Fruit fly (Drosophila melanogaster) whole organism, embryonic: ENCODE results near the gene beat-Vc.
A peak's percentile ranks its signal among the peaks of the same experiment; 100 is the strongest.

Experiments
- BEAF-32 ChIP-seq: fragments of 200-800 bp; sonication (Bioruptor generic); optimal IDR thresholded peaks from 3 replicates; lab custom pipeline; 2017; ENCODE audit warnings: missing biosample characterization, missing genetic modification characterization, mild to moderate bottlenecking, moderate library complexity, missing genetic modification reagents
- CG10431 ChIP-seq: fragments of 200-800 bp; sonication (Bioruptor generic); optimal IDR thresholded peaks from 3 replicates; lab custom pipeline; 2018; ENCODE audit warnings: missing biosample characterization, mild to moderate bottlenecking, missing genetic modification characterization
- CG10543 ChIP-seq: fragments of 200-800 bp; sonication (Bioruptor generic); optimal IDR thresholded peaks from 3 replicates; lab custom pipeline; 2017; ENCODE audit warnings: missing biosample characterization, mild to moderate bottlenecking, missing genetic modification characterization, moderate library complexity
- CG12155 ChIP-seq: fragments of 200-800 bp; sonication (Bioruptor generic); optimal IDR thresholded peaks from 3 replicates; lab custom pipeline; 2016; ENCODE audit warnings: missing biosample characterization, missing genetic modification characterization
- CG13624 ChIP-seq: fragments of 200-800 bp; sonication (Bioruptor generic); optimal IDR thresholded peaks from 2 replicates; lab custom pipeline; 2016; ENCODE audit warnings: missing biosample characterization, missing genetic modification characterization
- CG15011 ChIP-seq: fragments of 200-800 bp; sonication (Bioruptor generic); optimal IDR thresholded peaks from 3 replicates; lab custom pipeline; 2018; ENCODE audit warnings: missing biosample characterization, mild to moderate bottlenecking, missing genetic modification characterization
- CG17385 ChIP-seq: fragments of 200-800 bp; sonication (Bioruptor generic); optimal IDR thresholded peaks from 3 replicates; lab custom pipeline; 2018; ENCODE audit warnings: missing biosample characterization, mild to moderate bottlenecking, missing genetic modification characterization
- CG1792 ChIP-seq: fragments of 200-800 bp; sonication (Bioruptor generic); optimal IDR thresholded peaks from 2 replicates; lab custom pipeline; 2016; ENCODE audit warnings: missing biosample characterization, missing genetic modification characterization
- CG18262 ChIP-seq: fragments of 200-800 bp; optimal IDR thresholded peaks from 3 replicates; lab custom pipeline; 2019; ENCODE audit warnings: missing biosample characterization, mild to moderate bottlenecking, missing genetic modification characterization, moderate library complexity
- CG1832 ChIP-seq: fragments of 200-800 bp; sonication (Bioruptor generic); optimal IDR thresholded peaks from 2 replicates; lab custom pipeline; 2017; ENCODE audit warnings: missing biosample characterization, mild to moderate bottlenecking, missing genetic modification characterization, inconsistent platforms
- CG30403 ChIP-seq: fragments of 200-800 bp; sonication (Bioruptor generic); optimal IDR thresholded peaks from 3 replicates; lab custom pipeline; 2016; ENCODE audit warnings: missing biosample characterization, missing genetic modification characterization
- CG4404 ChIP-seq: fragments of 200-800 bp; sonication (Bioruptor generic); IDR thresholded peaks from 2 replicates; pipeline ENCODE4 v1.3.6; 2022; ENCODE audit warnings: missing biosample characterization, missing genetic modification characterization
- CG6254 ChIP-seq: fragments of 200-800 bp; sonication (Bioruptor generic); optimal IDR thresholded peaks from 3 replicates; lab custom pipeline; 2017; ENCODE audit warnings: mild to moderate bottlenecking, missing biosample characterization, missing genetic modification reagents, missing genetic modification characterization
- CG6813 ChIP-seq: fragments of 200-800 bp; sonication (Bioruptor generic); optimal IDR thresholded peaks from 2 replicates; lab custom pipeline; 2017; ENCODE audit warnings: missing biosample characterization, missing genetic modification characterization, mild to moderate bottlenecking, moderate library complexity, missing genetic modification reagents
- CG6854 ChIP-seq: fragments of 200-800 bp; sonication (Bioruptor generic); optimal IDR thresholded peaks from 3 replicates; lab custom pipeline; 2017; ENCODE audit warnings: missing biosample characterization, mild to moderate bottlenecking, missing genetic modification characterization
- CG7745 ChIP-seq: fragments of 200-800 bp; sonication (Bioruptor generic); optimal IDR thresholded peaks from 2 replicates; lab custom pipeline; 2018; ENCODE audit warnings: missing biosample characterization, mild to moderate bottlenecking, missing genetic modification characterization, moderate library complexity
- CG7963 ChIP-seq: fragments of 200-800 bp; sonication (Bioruptor generic); IDR thresholded peaks from 3 replicates; pipeline ENCODE4 v1.3.6; 2022; ENCODE audit warnings: missing biosample characterization, missing genetic modification characterization; ENCODE audit not compliant: partially characterized antibody
- CG8478 ChIP-seq: fragments of >200 bp; optimal IDR thresholded peaks from 2 replicates; lab custom pipeline; 2018
- CG8944 ChIP-seq: fragments of 200-800 bp; sonication (Bioruptor generic); optimal IDR thresholded peaks from 3 replicates; lab custom pipeline; 2016; ENCODE audit warnings: missing biosample characterization, missing genetic modification characterization
- CG9876 ChIP-seq: fragments of 200-800 bp; sonication (Bioruptor generic); optimal IDR thresholded peaks from 2 replicates; lab custom pipeline; 2016; ENCODE audit warnings: missing biosample characterization, missing genetic modification characterization
- Chrac-16 ChIP-seq: fragments of 200-800 bp; sonication (Bioruptor generic); optimal IDR thresholded peaks from 3 replicates; lab custom pipeline; 2016; ENCODE audit warnings: missing biosample characterization, missing genetic modification characterization
- CrebB ChIP-seq: fragments of 200-800 bp; sonication (Bioruptor generic); optimal IDR thresholded peaks from 3 replicates; lab custom pipeline; 2018; ENCODE audit warnings: missing biosample characterization, mild to moderate bottlenecking, missing genetic modification characterization
- Doc2 ChIP-seq: fragments of 200-800 bp; sonication (Bioruptor generic); IDR thresholded peaks from 2 replicates; pipeline ENCODE4 v1.3.6; 2022; ENCODE audit warnings: missing biosample characterization, missing genetic modification characterization
- ERR ChIP-seq: fragments of 200-800 bp; sonication (Bioruptor generic); optimal IDR thresholded peaks from 2 replicates; lab custom pipeline; 2016; ENCODE audit warnings: missing biosample characterization, missing genetic modification characterization
- HmgZ ChIP-seq: fragments of 200-800 bp; sonication (Bioruptor generic); optimal IDR thresholded peaks from 2 replicates; lab custom pipeline; 2018; ENCODE audit warnings: missing biosample characterization, mild to moderate bottlenecking, missing genetic modification characterization
- Hr51 ChIP-seq, 2 experiments: fragments of 200-800 bp; sonication (Bioruptor generic); optimal IDR thresholded peaks; 2 replicates in 1 of 2; 3 replicates in 1 of 2; lab custom pipeline; 2016 to 2018; ENCODE audit warnings: missing biosample characterization in 2 of 2, missing genetic modification characterization in 2 of 2, mild to moderate bottlenecking in 1 of 2, moderate library complexity in 1 of 2
- Oaz ChIP-seq: fragments of 200-800 bp; sonication (Bioruptor generic); IDR thresholded peaks from 2 replicates; pipeline ENCODE4 v1.3.6; 2022; ENCODE audit warnings: missing biosample characterization, missing genetic modification characterization
- ab ChIP-seq: fragments of 200-800 bp; sonication (Bioruptor generic); optimal IDR thresholded peaks from 2 replicates; lab custom pipeline; 2016; ENCODE audit warnings: missing biosample characterization, missing genetic modification characterization
- abd-A ChIP-seq: fragments of 200-800 bp; sonication (Bioruptor generic); optimal IDR thresholded peaks from 3 replicates; lab custom pipeline; 2019; ENCODE audit warnings: missing biosample characterization, mild to moderate bottlenecking, missing genetic modification characterization, moderate library complexity
- ci ChIP-seq: fragments of 200-800 bp; sonication (Bioruptor generic); IDR thresholded peaks from 3 replicates; pipeline ENCODE4 v1.3.6; 2022; ENCODE audit warnings: missing biosample characterization, missing genetic modification characterization
- cwo ChIP-seq: fragments of 200-800 bp; sonication (Bioruptor generic); optimal IDR thresholded peaks from 3 replicates; lab custom pipeline; 2017; ENCODE audit warnings: missing biosample characterization, missing genetic modification characterization, mild to moderate bottlenecking, moderate library complexity, missing genetic modification reagents
- dati ChIP-seq: fragments of 200-800 bp; sonication (Bioruptor generic); IDR thresholded peaks from 2 replicates; pipeline ENCODE4 v1.3.6; 2022; ENCODE audit warnings: missing biosample characterization, missing genetic modification characterization
- dimm ChIP-seq: fragments of 200-800 bp; sonication (Bioruptor generic); IDR thresholded peaks from 2 replicates; pipeline ENCODE4 v1.3.6; 2022; ENCODE audit warnings: missing biosample characterization, missing genetic modification characterization
- dmrt99B ChIP-seq: fragments of 200-800 bp; sonication (Bioruptor generic); optimal IDR thresholded peaks from 2 replicates; lab custom pipeline; 2018; ENCODE audit warnings: missing biosample characterization, mild to moderate bottlenecking, missing genetic modification characterization, moderate library complexity
- dpn ChIP-seq, 2 experiments: fragments of 200-800 bp; sonication (Bioruptor generic); optimal IDR thresholded peaks; 3 replicates each; lab custom pipeline; 2016; ENCODE audit warnings: missing biosample characterization in 2 of 2, missing genetic modification characterization in 2 of 2
- exex ChIP-seq: fragments of 200-800 bp; sonication (Bioruptor generic); optimal IDR thresholded peaks from 4 replicates; lab custom pipeline; 2018; ENCODE audit warnings: missing biosample characterization, mild to moderate bottlenecking, missing genetic modification characterization, moderate library complexity
- ftz-f1 ChIP-seq: fragments of 200-800 bp; sonication (Bioruptor generic); optimal IDR thresholded peaks from 2 replicates; lab custom pipeline; 2016; ENCODE audit warnings: missing biosample characterization, missing genetic modification characterization
- gcm2 ChIP-seq: fragments of 200-800 bp; sonication (Bioruptor generic); optimal IDR thresholded peaks from 2 replicates; lab custom pipeline; 2016; ENCODE audit warnings: missing biosample characterization, missing genetic modification characterization
- gfzf ChIP-seq: fragments of 200-800 bp; sonication (Bioruptor generic); optimal IDR thresholded peaks from 2 replicates; lab custom pipeline; 2016; ENCODE audit warnings: missing biosample characterization, mild to moderate bottlenecking, missing genetic modification characterization, moderate library complexity
- h ChIP-seq: fragments of >200 bp; optimal IDR thresholded peaks from 2 replicates; lab custom pipeline; 2017
- jing ChIP-seq: fragments of 200-800 bp; sonication (Bioruptor generic); optimal IDR thresholded peaks from 2 replicates; lab custom pipeline; 2018; ENCODE audit warnings: missing biosample characterization, mild to moderate bottlenecking, missing genetic modification characterization
- pum ChIP-seq: fragments of 200-800 bp; sonication (Bioruptor generic); optimal IDR thresholded peaks from 2 replicates; lab custom pipeline; 2016; ENCODE audit warnings: missing biosample characterization, missing genetic modification characterization
- salm ChIP-seq: fragments of 200-800 bp; sonication (Bioruptor generic); optimal IDR thresholded peaks from 2 replicates; lab custom pipeline; 2018; ENCODE audit warnings: missing biosample characterization, mild to moderate bottlenecking, missing genetic modification characterization
- sima ChIP-seq: fragments of 200-800 bp; sonication (Bioruptor generic); optimal IDR thresholded peaks from 2 replicates; lab custom pipeline; 2016; ENCODE audit warnings: missing biosample characterization, missing genetic modification characterization
- sug ChIP-seq: fragments of 200-800 bp; optimal IDR thresholded peaks from 2 replicates; lab custom pipeline; 2019; ENCODE audit warnings: missing biosample characterization, mild to moderate bottlenecking, missing genetic modification characterization, moderate library complexity
- tap ChIP-seq: fragments of 200-800 bp; optimal IDR thresholded peaks from 3 replicates; lab custom pipeline; 2019; ENCODE audit warnings: missing biosample characterization, mild to moderate bottlenecking, missing genetic modification characterization, moderate library complexity
- tin ChIP-seq: fragments of 200-800 bp; sonication (Bioruptor generic); optimal IDR thresholded peaks from 3 replicates; lab custom pipeline; 2016; ENCODE audit warnings: missing biosample characterization, missing genetic modification characterization
- tll ChIP-seq, 2 experiments: fragments of 200-800 bp in 1 of 2; fragments of >200 bp in 1 of 2; sonication (Bioruptor generic) in 1 of 2; optimal IDR thresholded peaks; 2 replicates each; lab custom pipeline; 2017 to 2019; ENCODE audit warnings: missing biosample characterization in 2 of 2, missing genetic modification characterization in 2 of 2, mild to moderate bottlenecking in 1 of 2, moderate library complexity in 1 of 2
- yki ChIP-seq: fragments of >200 bp; optimal IDR thresholded peaks from 3 replicates; lab custom pipeline; 2018

The beat-Vc gene

DNA sequence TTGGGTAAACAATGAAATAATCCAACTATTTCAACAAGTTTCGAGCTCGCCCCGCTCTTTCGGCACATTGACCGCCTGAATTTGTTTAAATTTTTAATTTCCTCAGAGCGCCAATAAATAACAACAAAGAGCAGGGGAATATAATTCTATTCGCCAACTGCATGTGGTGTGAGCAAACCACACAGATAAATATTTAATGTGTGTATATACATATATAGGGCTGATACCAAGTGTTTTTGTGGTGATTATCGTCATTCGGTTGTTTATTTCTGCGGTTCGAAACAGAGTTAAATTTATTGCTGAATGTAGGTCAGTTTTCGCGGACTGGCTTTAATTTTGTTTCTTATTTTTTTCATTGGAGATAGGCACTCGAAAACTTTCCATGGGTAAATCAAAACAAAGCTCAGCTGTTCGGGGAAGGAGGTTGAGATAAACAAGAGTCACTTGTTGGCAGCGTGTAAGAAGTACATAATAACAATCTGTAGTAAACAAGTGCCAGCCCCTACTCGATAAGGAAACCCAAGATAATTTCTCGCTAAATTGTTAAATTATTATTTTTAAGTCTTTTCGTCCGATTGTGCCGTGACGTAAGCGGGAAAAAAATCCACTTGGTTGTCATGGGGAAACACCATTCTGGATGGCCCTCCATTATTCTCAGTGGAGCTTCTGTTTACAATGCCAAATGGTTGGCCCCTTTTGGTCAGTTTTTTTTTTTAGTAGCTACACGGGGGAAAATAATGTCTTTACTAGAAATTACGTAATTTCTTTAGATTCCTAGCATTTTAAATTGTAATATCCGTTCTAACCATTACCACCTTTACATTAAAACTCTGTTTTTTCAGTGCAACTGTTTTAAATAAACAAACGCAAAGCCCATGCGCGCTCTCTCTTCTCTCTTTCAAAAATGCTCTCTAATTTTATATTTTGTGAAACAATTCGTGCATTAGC, 65.2 kb downstream of the beat-Vc start (continued):
- TF ChIP-seq CrebB (tag; lab: Kevin White, UChicago) (no peak), CG4404 (GFP tag; lab: Robert Waterston, UW) (no peak), CG18262 (tag; lab: Kevin White, UChicago) (peak; percentile 25), CG7963 (GFP tag; lab: Robert Waterston, UW) (no peak), ab (GFP tag; lab: Kevin White, UChicago) (no peak), CG15011 (GFP tag; lab: Kevin White, UChicago) (peak; percentile 39), CG6254 (GFP tag; lab: Kevin White, UChicago) (no peak), CG17385 (GFP tag; lab: Kevin White, UChicago) (peak; percentile 48), HmgZ (tag; lab: Kevin White, UChicago) (peak; percentile 17), ci (GFP tag; lab: Robert Waterston, UW) (peak; percentile 52; the same call in 2 of the 3 replicates), dati (GFP tag; lab: Robert Waterston, UW) (0 out of 2 replicates have a peak, but pooled peaks have one; percentile 29), CG9876 (GFP tag; lab: Kevin White, UChicago) (no peak), BEAF-32 (GFP tag; lab: Kevin White, UChicago) (no peak), abd-A (no peak), dimm (no peak), CG8478 (lab: Kevin White, UChicago) (no peak), yki (lab: Kevin White, UChicago) (no peak), gfzf (GFP tag; lab: Kevin White, UChicago) (no peak), CG8944 (GFP tag; lab: Kevin White, UChicago) (peak; percentile 39), CG1832 (GFP tag; lab: Kevin White, UChicago) (no peak), Hr51 (GFP tag; optimal IDR thresholded peaks at IDR 0.05; lab: Kevin White, UChicago) (peak; percentile 47 to 67), ftz-f1 (no peak), CG13624 (GFP tag; lab: Kevin White, UChicago) (peak; percentile 49), pum (GFP tag; lab: Kevin White, UChicago) (no peak), exex (tag; lab: Kevin White, UChicago) (peak; percentile 63), h (lab: Kevin White, UChicago) (no peak), CG1792 (GFP tag; lab: Kevin White, UChicago) (no peak), ERR (GFP tag; lab: Kevin White, UChicago) (no peak), CG10431 (GFP tag; lab: Kevin White, UChicago) (no peak), Chrac-16 (GFP tag; lab: Kevin White, UChicago) (no peak), CG6813 (GFP tag; lab: Kevin White, UChicago) (peak; percentile 50), gcm2 (GFP tag; lab: Kevin White, UChicago) (no peak), CG12155 (peak; percentile 41), CG30403 (GFP tag; lab: Kevin White, UChicago) (peak; percentile 72), salm (tag; lab: Kevin White, UChicago) (no peak), cwo (GFP tag; lab: Kevin White, UChicago) (peak; percentile 51), sima (GFP tag; lab: Kevin White, UChicago) (no peak), CG10543 (GFP tag; lab: Kevin White, UChicago) (no peak), tap (tag; lab: Kevin White, UChicago) (no peak), CG6854 (no peak), Doc2 (GFP tag; lab: Robert Waterston, UW) (no peak), dmrt99B (tag; lab: Kevin White, UChicago) (peak; percentile 70), jing (GFP tag; lab: Kevin White, UChicago) (peak; percentile 8), tin (GFP tag; lab: Kevin White, UChicago) (peak; percentile 40), dpn (GFP tag; optimal IDR thresholded peaks at IDR 0.05; lab: Kevin White, UChicago) (peak; percentile 25 to 57), sug (tag; lab: Kevin White, UChicago) (no peak), Oaz (peak; percentile 56), CG7745 (no peak), tll (GFP tag; optimal IDR thresholded peaks at IDR 0.05; lab: Kevin White, UChicago) (no peak)
